Fruit fly (Drosophila melanogaster): ENCODE measurements around the gene CG14015.

dm6 chr2L:5507823-5508438 is 31.1 kb downstream of the CG14015 start:
- TF ChIP-seq CG8478 (optimal IDR thresholded peaks at IDR 0.05) (no peak), CTCF (optimal IDR thresholded peaks at IDR 0.05) (no peak)
